Worm (Caenorhabditis elegans) whole organism, young adult: ENCODE measurements around the gene Y54G2A.50.

Experiments
- B0019.2 ChIP-seq: fragments of 200-800 bp; sonication (Bioruptor generic); conservative IDR thresholded peaks from 2 replicates; pipeline ENCODE4 v1.3.6; 2022; ENCODE audit warnings: missing genetic modification reagents, missing genetic modification characterization, missing compliant biosample characterization
- B0261.1 ChIP-seq: sonication (generic microtip); optimal IDR thresholded peaks from 2 replicates; lab custom pipeline; 2016; ENCODE audit warnings: mild to moderate bottlenecking, missing genetic modification characterization, moderate library complexity, missing compliant biosample characterization
- B0336.3 ChIP-seq: fragments of 200-800 bp; sonication (Bioruptor generic); IDR thresholded peaks from 2 replicates; pipeline ENCODE4 v1.3.6; 2022; ENCODE audit warnings: missing genetic modification characterization, missing compliant biosample characterization
- C06A6.2 ChIP-seq: fragments of 200-800 bp; sonication (Bioruptor generic); conservative IDR thresholded peaks from 2 replicates; pipeline ENCODE4 v1.3.6; 2022; ENCODE audit warnings: missing genetic modification characterization, missing compliant biosample characterization
- C17E4.6 ChIP-seq: fragments of 200-800 bp; sonication (Bioruptor generic); IDR thresholded peaks from 2 replicates; pipeline ENCODE4 v1.3.6; 2022; ENCODE audit warnings: missing genetic modification reagents, missing genetic modification characterization, missing compliant biosample characterization
- F22D6.2 ChIP-seq: sonication (generic microtip); optimal IDR thresholded peaks from 2 replicates; lab custom pipeline; 2016; ENCODE audit warnings: mild to moderate bottlenecking, missing genetic modification characterization, missing compliant biosample characterization
- F23B12.7 ChIP-seq: sonication (generic microtip); optimal IDR thresholded peaks from 2 replicates; lab custom pipeline; 2017; ENCODE audit warnings: missing genetic modification characterization, mild to moderate bottlenecking, missing compliant biosample characterization, antibody characterized with exemption, moderate library complexity; ENCODE audit not compliant: insufficient read depth
- F37B4.10 ChIP-seq: fragments of 200-800 bp; sonication (Bioruptor generic); IDR thresholded peaks from 2 replicates; pipeline ENCODE4 v1.3.6; 2022; ENCODE audit warnings: missing genetic modification characterization, missing compliant biosample characterization
- F39B2.1 ChIP-seq: fragments of 200-800 bp; sonication (Bioruptor generic); IDR thresholded peaks from 2 replicates; pipeline ENCODE4 v1.3.6; 2022; ENCODE audit warnings: missing genetic modification reagents, missing genetic modification characterization, missing compliant biosample characterization
- Y67H2A.10 ChIP-seq: fragments of 200-800 bp; sonication (Bioruptor generic); conservative IDR thresholded peaks from 2 replicates; pipeline ENCODE4 v1.3.6; 2022; ENCODE audit warnings: missing genetic modification reagents, missing genetic modification characterization, missing compliant biosample characterization
- Y79H2A.3 ChIP-seq: fragments of 200-800 bp; sonication (Bioruptor generic); conservative IDR thresholded peaks from 2 replicates; pipeline ENCODE4 v1.3.6; 2022; ENCODE audit warnings: missing genetic modification reagents, missing genetic modification characterization, missing compliant biosample characterization
- ZK185.1 ChIP-seq: sonication (generic microtip); optimal IDR thresholded peaks from 2 replicates; lab custom pipeline; 2016; ENCODE audit warnings: mild to moderate bottlenecking, missing genetic modification characterization, missing compliant biosample characterization; ENCODE audit not compliant: poor library complexity, severe bottlenecking
- aptf-2 ChIP-seq: fragments of 200-800 bp; sonication (Bioruptor generic); conservative IDR thresholded peaks from 2 replicates; pipeline ENCODE4 v1.3.6; 2022; ENCODE audit warnings: missing genetic modification reagents, missing genetic modification characterization, missing compliant biosample characterization
- attf-3 ChIP-seq: fragments of 200-800 bp; sonication (Bioruptor generic); conservative IDR thresholded peaks from 2 replicates; pipeline ENCODE4 v1.3.6; 2022; ENCODE audit warnings: missing genetic modification reagents, missing genetic modification characterization, missing compliant biosample characterization
- bed-2 ChIP-seq: fragments of 200-800 bp; sonication (Bioruptor generic); IDR thresholded peaks from 2 replicates; pipeline ENCODE4 v1.3.6; 2022; ENCODE audit warnings: missing genetic modification reagents, missing genetic modification characterization, missing compliant biosample characterization
- cebp-1 ChIP-seq, 2 experiments: fragments of 200-800 bp in 1 of 2; sonication (Bioruptor generic) in 1 of 2; sonication (generic microtip) in 1 of 2; IDR thresholded peaks in 1 of 2; optimal IDR thresholded peaks in 1 of 2; 2 replicates each; pipeline versions ENCODE4 v1.3.6 to Lab custom; 2017 to 2022; ENCODE audit warnings: missing compliant biosample characterization in 2 of 2, missing genetic modification characterization in 2 of 2, mild to moderate bottlenecking in 1 of 2, missing genetic modification reagents in 1 of 2, moderate library complexity in 1 of 2
- ceh-100 ChIP-seq: fragments of 200-800 bp; sonication (Bioruptor generic); IDR thresholded peaks from 2 replicates; pipeline ENCODE4 v1.3.6; 2022; ENCODE audit warnings: missing genetic modification reagents, missing genetic modification characterization, missing compliant biosample characterization
- ceh-27 ChIP-seq: fragments of 200-800 bp; sonication (Bioruptor generic); optimal IDR thresholded peaks from 2 replicates; lab custom pipeline; 2018; ENCODE audit warnings: mild to moderate bottlenecking, missing genetic modification characterization, moderate library complexity, missing compliant biosample characterization
- ceh-79 ChIP-seq: sonication (generic microtip); optimal IDR thresholded peaks from 2 replicates; lab custom pipeline; 2017; ENCODE audit warnings: mild to moderate bottlenecking, missing genetic modification characterization, missing compliant biosample characterization
- ceh-91 ChIP-seq: fragments of 200-800 bp; sonication (Bioruptor generic); IDR thresholded peaks from 2 replicates; pipeline ENCODE4 v1.3.6; 2022; ENCODE audit warnings: missing genetic modification reagents, missing genetic modification characterization, missing compliant biosample characterization
- die-1 ChIP-seq: sonication (generic microtip); optimal IDR thresholded peaks from 2 replicates; lab custom pipeline; 2016; ENCODE audit warnings: missing genotype, mild to moderate bottlenecking, missing genetic modification characterization, missing compliant biosample characterization
- dox-1 ChIP-seq: fragments of 200-800 bp; sonication (Bioruptor generic); IDR thresholded peaks from 2 replicates; pipeline ENCODE4 v1.3.6; 2022; ENCODE audit warnings: missing genetic modification reagents, missing genetic modification characterization, missing compliant biosample characterization
- dpl-1 ChIP-seq: fragments of 150-350 bp; optimal IDR thresholded peaks from 2 replicates; lab custom pipeline; 2014; ENCODE audit warnings: missing biosample characterization, missing genetic modification reagents, missing genetic modification characterization
- egrh-3 ChIP-seq: fragments of 200-800 bp; sonication (Bioruptor generic); IDR thresholded peaks from 2 replicates; pipeline ENCODE4 v1.3.6; 2022; ENCODE audit warnings: missing genetic modification reagents, missing genetic modification characterization, missing compliant biosample characterization
- ets-4 ChIP-seq: fragments of 200-800 bp; sonication (Bioruptor generic); optimal IDR thresholded peaks from 2 replicates; lab custom pipeline; 2018; ENCODE audit warnings: mild to moderate bottlenecking, missing genetic modification characterization, missing compliant biosample characterization
- hlh-26 ChIP-seq: fragments of 200-800 bp; sonication (Bioruptor generic); conservative IDR thresholded peaks from 2 replicates; pipeline ENCODE4 v1.3.6; 2022; ENCODE audit warnings: missing genetic modification reagents, missing genetic modification characterization, missing compliant biosample characterization
- hsf-1 ChIP-seq: fragments of 200-800 bp; sonication (Bioruptor generic); IDR thresholded peaks from 2 replicates; pipeline ENCODE4 v1.3.6; 2022; ENCODE audit warnings: missing genetic modification reagents, missing genetic modification characterization, missing compliant biosample characterization
- lin-54 ChIP-seq: fragments of 200-800 bp; sonication (Bioruptor generic); optimal IDR thresholded peaks from 2 replicates; lab custom pipeline; 2018; ENCODE audit warnings: mild to moderate bottlenecking, missing genetic modification characterization, missing compliant biosample characterization
- madf-3 ChIP-seq: fragments of 200-800 bp; sonication (Bioruptor generic); IDR thresholded peaks from 2 replicates; pipeline ENCODE4 v1.3.6; 2022; ENCODE audit warnings: missing genetic modification reagents, missing genetic modification characterization, missing compliant biosample characterization
- madf-6 ChIP-seq: fragments of 200-800 bp; sonication (Bioruptor generic); IDR thresholded peaks from 2 replicates; pipeline ENCODE4 v1.3.6; 2022; ENCODE audit warnings: missing genetic modification reagents, missing genetic modification characterization, missing compliant biosample characterization
- mel-28 ChIP-seq: sonication (generic microtip); optimal IDR thresholded peaks from 2 replicates; lab custom pipeline; 2016; ENCODE audit warnings: borderline replicate concordance, mild to moderate bottlenecking, missing genetic modification characterization, missing compliant biosample characterization
- nfya-2 ChIP-seq: fragments of 200-800 bp; sonication (Bioruptor generic); IDR thresholded peaks from 2 replicates; pipeline ENCODE4 v1.3.6; 2022; ENCODE audit warnings: missing genetic modification reagents, missing genetic modification characterization, missing compliant biosample characterization
- nhr-120 ChIP-seq: fragments of 200-800 bp; sonication (Bioruptor generic); IDR thresholded peaks from 2 replicates; pipeline ENCODE4 v1.3.6; 2022; ENCODE audit warnings: missing genetic modification characterization, missing compliant biosample characterization
- nhr-179 ChIP-seq: sonication (generic microtip); optimal IDR thresholded peaks from 2 replicates; lab custom pipeline; 2016; ENCODE audit warnings: mild to moderate bottlenecking, missing genetic modification characterization, missing compliant biosample characterization
- nhr-90 ChIP-seq: sonication (generic microtip); optimal IDR thresholded peaks from 2 replicates; lab custom pipeline; 2016; ENCODE audit warnings: missing genotype, mild to moderate bottlenecking, missing genetic modification characterization, missing compliant biosample characterization
- repo-1 ChIP-seq: sonication (generic microtip); optimal IDR thresholded peaks from 2 replicates; lab custom pipeline; 2017; ENCODE audit warnings: mild to moderate bottlenecking, missing genetic modification characterization, missing compliant biosample characterization
- rpc-1 ChIP-seq, 2 experiments: fragments of 150-350 bp in 1 of 2; sonication (generic microtip) in 1 of 2; optimal IDR thresholded peaks; 2 replicates each; lab custom pipeline; 2014 to 2018; ENCODE audit warnings: missing biosample characterization in 1 of 2, missing genetic modification characterization in 1 of 2, missing genetic modification reagents in 1 of 2, missing genotype in 1 of 2
- sdz-38 ChIP-seq: sonication (generic microtip); optimal IDR thresholded peaks from 2 replicates; lab custom pipeline; 2016; ENCODE audit warnings: missing genotype, missing genetic modification characterization, missing compliant biosample characterization
- snpc-4 ChIP-seq, 5 experiments: fragments of 150-350 bp in 1 of 5; sonication (generic microtip) in 4 of 5; optimal IDR thresholded peaks; 2 replicates each; lab custom pipeline; 2014 to 2018; ENCODE audit warnings: missing genetic modification characterization in 5 of 5, missing biosample characterization in 3 of 5, antibody characterized with exemption in 2 of 5, mild to moderate bottlenecking in 2 of 5, missing compliant biosample characterization in 2 of 5, missing genotype in 2 of 5, moderate library complexity in 2 of 5, missing genetic modification reagents in 1 of 5
- somi-1 ChIP-seq: fragments of 200-800 bp; sonication (Bioruptor generic); optimal IDR thresholded peaks from 2 replicates; lab custom pipeline; 2018; ENCODE audit warnings: mild to moderate bottlenecking, missing genetic modification characterization, missing compliant biosample characterization
- tbp1 ChIP-seq: fragments of 200-800 bp; sonication (Bioruptor generic); optimal IDR thresholded peaks from 2 replicates; lab custom pipeline; 2018; ENCODE audit warnings: mild to moderate bottlenecking, missing genetic modification characterization, missing compliant biosample characterization
- tbx-9 ChIP-seq: sonication (generic microtip); optimal IDR thresholded peaks from 2 replicates; lab custom pipeline; 2016; ENCODE audit warnings: borderline replicate concordance, missing genetic modification characterization, inconsistent platforms, missing compliant biosample characterization
- unc-130 ChIP-seq: sonication (generic microtip); optimal IDR thresholded peaks from 2 replicates; lab custom pipeline; 2016; ENCODE audit warnings: missing genetic modification reagents, missing genetic modification characterization, missing compliant biosample characterization
- unc-62 ChIP-seq: fragments of 150-350 bp; optimal IDR thresholded peaks from 2 replicates; lab custom pipeline; 2014; ENCODE audit warnings: missing biosample characterization, missing genetic modification reagents, missing genetic modification characterization
- zfh-2 ChIP-seq: fragments of 200-800 bp; sonication (Bioruptor generic); conservative IDR thresholded peaks from 2 replicates; pipeline ENCODE4 v1.3.6; 2022; ENCODE audit warnings: missing genetic modification reagents, missing genetic modification characterization, missing compliant biosample characterization
- ztf-18 ChIP-seq: sonication (generic microtip); optimal IDR thresholded peaks from 2 replicates; lab custom pipeline; 2016; ENCODE audit warnings: missing genotype, mild to moderate bottlenecking, missing genetic modification characterization, missing compliant biosample characterization
- ztf-22 ChIP-seq: fragments of 200-800 bp; sonication (Bioruptor generic); optimal IDR thresholded peaks from 2 replicates; lab custom pipeline; 2018; ENCODE audit warnings: mild to moderate bottlenecking, missing genetic modification characterization, moderate library complexity, missing compliant biosample characterization

Gene Y54G2A.50

DNA sequence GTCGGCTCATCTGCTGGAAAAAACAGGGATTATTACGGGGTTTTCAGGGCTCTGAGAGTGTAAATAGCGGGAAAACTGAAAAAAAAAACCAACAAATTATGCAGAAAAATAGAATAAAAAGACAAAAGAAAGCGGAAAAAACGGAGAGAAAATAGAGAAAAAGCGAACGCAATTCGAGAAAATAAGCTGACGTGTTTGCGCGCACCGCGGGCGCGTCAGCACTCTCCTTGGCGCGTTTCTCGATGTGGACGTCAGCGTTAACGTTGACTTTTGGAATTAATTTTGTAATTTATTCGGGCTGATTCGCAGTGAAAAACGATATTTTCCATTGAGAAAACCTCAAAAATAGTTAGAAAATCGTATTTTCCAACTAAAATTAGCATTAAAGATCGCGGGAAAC lies 10.6 kb downstream of the Y54G2A.50 start, which contains the start of gene manf-1 (continued):
- TF ChIP-seq somi-1 (GFP tag; lab: Kevin White, UChicago): no peak
- TF ChIP-seq tbx-9 (tag; lab: Kevin White, UChicago): no peak
- no peak for TF ChIP-seq ets-4 (GFP tag; lab: Kevin White, UChicago)
- no peak for TF ChIP-seq ceh-27 (GFP tag; lab: Kevin White, UChicago)
- TF ChIP-seq ceh-100 (GFP tag; lab: Robert Waterston, UW): peak; percentile 49; the same call in 1 of the 2 replicates
- no peak for TF ChIP-seq madf-3 (GFP tag; lab: Robert Waterston, UW)
- TF ChIP-seq egrh-3 (GFP tag; lab: Robert Waterston, UW): no peak
- TF ChIP-seq unc-62 (GFP tag; lab: Kevin White, UChicago): no peak
- no peak for TF ChIP-seq F22D6.2 (tag; lab: Kevin White, UChicago)
- peak; percentile 2 for TF ChIP-seq F23B12.7 (tag; lab: Kevin White, UChicago)
- no peak for TF ChIP-seq F37B4.10 (GFP tag; lab: Robert Waterston, UW)
- no peak for TF ChIP-seq repo-1 (tag; lab: Kevin White, UChicago)
- TF ChIP-seq unc-130 (GFP tag; lab: Kevin White, UChicago): no peak
- no peak for TF ChIP-seq ZK185.1
- peak; percentile 94 for TF ChIP-seq ztf-18 (tag; lab: Kevin White, UChicago)
- no peak for TF ChIP-seq die-1 (tag; lab: Kevin White, UChicago)
- TF ChIP-seq hsf-1 (GFP tag; lab: Robert Waterston, UW): no peak
- no peak for TF ChIP-seq ceh-91 (GFP tag; lab: Robert Waterston, UW)
- no peak for TF ChIP-seq C06A6.2
- no peak for TF ChIP-seq F39B2.1
- TF ChIP-seq sdz-38 (tag; lab: Kevin White, UChicago): no peak
- TF ChIP-seq dox-1 (GFP tag; lab: Robert Waterston, UW): peak; percentile 64; the same call in 1 of the 2 replicates
- TF ChIP-seq B0261.1 (tag; lab: Kevin White, UChicago): no peak
- TF ChIP-seq lin-54 (GFP tag; lab: Kevin White, UChicago): peak; percentile 60
- peak; percentile 67; the same call in 1 of the 2 replicates for TF ChIP-seq madf-6
- TF ChIP-seq ceh-79 (tag; lab: Kevin White, UChicago): no peak
- no peak for TF ChIP-seq snpc-4 (GFP tag; optimal IDR thresholded peaks at IDR 0.05; lab: Kevin White, UChicago)
- peak in 1 of 4 experiments; percentile 72 for TF ChIP-seq snpc-4 (tag; optimal IDR thresholded peaks at IDR 0.05; lab: Kevin White, UChicago)
- TF ChIP-seq nfya-2: no peak
- TF ChIP-seq nhr-90 (tag; lab: Kevin White, UChicago): no peak
- no peak; the same call in 1 of the 2 replicates for TF ChIP-seq zfh-2 (GFP tag; lab: Robert Waterston, UW)
- TF ChIP-seq B0336.3 (GFP tag; lab: Robert Waterston, UW): 0 out of 2 replicates have a peak, but pooled peaks have one; percentile 47
- peak; percentile 32 for TF ChIP-seq tbp1
- TF ChIP-seq ztf-22 (GFP tag; lab: Kevin White, UChicago): no peak
- TF ChIP-seq nhr-120 (GFP tag; lab: Robert Waterston, UW): no peak
- TF ChIP-seq cebp-1 (GFP tag; IDR thresholded peaks at IDR 0.05; lab: Robert Waterston, UW): no peak
- TF ChIP-seq cebp-1 (tag; optimal IDR thresholded peaks at IDR 0.05; lab: Kevin White, UChicago): peak; percentile 67
- no peak for TF ChIP-seq Y79H2A.3 (GFP tag; lab: Robert Waterston, UW)
- no peak for TF ChIP-seq rpc-1 (optimal IDR thresholded peaks at IDR 0.05; lab: Kevin White, UChicago)
- TF ChIP-seq rpc-1 (tag; optimal IDR thresholded peaks at IDR 0.05; lab: Kevin White, UChicago): no peak
- no peak for TF ChIP-seq B0019.2 (GFP tag; lab: Robert Waterston, UW)
- no peak for TF ChIP-seq hlh-26
- TF ChIP-seq bed-2 (GFP tag; lab: Robert Waterston, UW): no peak
- no peak for TF ChIP-seq Y67H2A.10 (GFP tag; lab: Robert Waterston, UW)
- 0 out of 2 replicates have a peak, but pooled peaks have one; percentile 29 for TF ChIP-seq C17E4.6
- TF ChIP-seq mel-28: no peak
- no peak for TF ChIP-seq dpl-1 (GFP tag; lab: Kevin White, UChicago)
- TF ChIP-seq nhr-179 (tag; lab: Kevin White, UChicago): no peak
- peak; percentile 43 for TF ChIP-seq attf-3 (GFP tag; lab: Robert Waterston, UW)
- no peak for TF ChIP-seq aptf-2 (GFP tag; lab: Robert Waterston, UW)
